Worm (Caenorhabditis elegans) whole organism, L2 larva: ENCODE measurements around the gene enu-3.5.

Source experiments
- C34F6.9 ChIP-seq: fragments of 150-350 bp; optimal IDR thresholded peaks from 2 replicates; lab custom pipeline; 2014; ENCODE audit warnings: missing biosample characterization, missing genetic modification characterization
- F13H6.1 ChIP-seq: sonication (generic microtip); optimal IDR thresholded peaks from 2 replicates; lab custom pipeline; 2016; ENCODE audit warnings: missing genetic modification characterization, missing compliant biosample characterization
- R02D3.7 ChIP-seq: fragments of 150-350 bp; optimal IDR thresholded peaks from 2 replicates; lab custom pipeline; 2014; ENCODE audit warnings: missing biosample characterization, missing genetic modification characterization
- Y55F3AM.14 ChIP-seq: fragments of 200-800 bp; sonication (Bioruptor generic); optimal IDR thresholded peaks from 2 replicates; lab custom pipeline; 2018; ENCODE audit warnings: mild to moderate bottlenecking, missing genetic modification characterization, missing compliant biosample characterization
- ZK546.5 ChIP-seq: sonication (generic microtip); optimal IDR thresholded peaks from 2 replicates; lab custom pipeline; 2017; ENCODE audit warnings: missing biosample characterization, missing genetic modification characterization
- alr-1 ChIP-seq: fragments of 150-350 bp; optimal IDR thresholded peaks from 2 replicates; lab custom pipeline; 2014; ENCODE audit warnings: missing biosample characterization, missing genetic modification characterization
- aly-2 ChIP-seq: fragments of 150-350 bp; optimal IDR thresholded peaks from 2 replicates; lab custom pipeline; 2014; ENCODE audit warnings: missing biosample characterization, missing genetic modification characterization
- ama-1 ChIP-seq: fragments of 150-350 bp; optimal IDR thresholded peaks from 2 replicates; lab custom pipeline; 2018; ENCODE audit warnings: inconsistent platforms
- blmp-1 ChIP-seq: sonication (generic microtip); optimal IDR thresholded peaks from 2 replicates; lab custom pipeline; 2017; ENCODE audit warnings: missing genetic modification characterization, mild to moderate bottlenecking, missing compliant biosample characterization, antibody characterized with exemption, moderate library complexity; ENCODE audit not compliant: insufficient read depth
- ceh-16 ChIP-seq: fragments of 150-350 bp; optimal IDR thresholded peaks from 2 replicates; lab custom pipeline; 2014; ENCODE audit warnings: missing biosample characterization, missing genetic modification characterization
- ceh-82 ChIP-seq: fragments of 150-350 bp; optimal IDR thresholded peaks from 2 replicates; lab custom pipeline; 2014; ENCODE audit warnings: missing biosample characterization, missing genetic modification characterization
- crh-2 ChIP-seq: sonication (generic microtip); optimal IDR thresholded peaks from 2 replicates; lab custom pipeline; 2017; ENCODE audit warnings: missing biosample characterization, missing genetic modification characterization
- dmd-4 ChIP-seq: sonication (generic microtip); optimal IDR thresholded peaks from 2 replicates; lab custom pipeline; 2017; ENCODE audit warnings: missing biosample characterization, missing genetic modification characterization
- egl-27 ChIP-seq: sonication (generic microtip); optimal IDR thresholded peaks from 3 replicates; lab custom pipeline; 2017; ENCODE audit warnings: missing biosample characterization, missing genetic modification reagents, missing genetic modification characterization
- elt-1 ChIP-seq: fragments of 150-350 bp; optimal IDR thresholded peaks from 2 replicates; lab custom pipeline; 2014; ENCODE audit warnings: missing biosample characterization, missing genetic modification characterization
- elt-3 ChIP-seq: sonication (generic microtip); optimal IDR thresholded peaks from 2 replicates; lab custom pipeline; 2017; ENCODE audit warnings: missing biosample characterization, missing genetic modification characterization
- fos-1 ChIP-seq: fragments of 150-350 bp; optimal IDR thresholded peaks from 2 replicates; lab custom pipeline; 2014; ENCODE audit warnings: missing biosample characterization, missing genetic modification characterization
- gmeb-1 ChIP-seq: fragments of 150-350 bp; optimal IDR thresholded peaks from 2 replicates; lab custom pipeline; 2014; ENCODE audit warnings: missing biosample characterization, missing genetic modification characterization
- lin-11 ChIP-seq: fragments of 150-350 bp; sonication (generic microtip); optimal IDR thresholded peaks from 2 replicates; lab custom pipeline; 2014; ENCODE audit warnings: missing biosample characterization, missing genetic modification characterization, inconsistent platforms, mixed read lengths
- lin-13 ChIP-seq: fragments of 150-350 bp; optimal IDR thresholded peaks from 2 replicates; lab custom pipeline; 2014; ENCODE audit warnings: missing biosample characterization, missing genetic modification reagents, missing genetic modification characterization
- lin-39 ChIP-seq: fragments of 150-350 bp; optimal IDR thresholded peaks from 2 replicates; lab custom pipeline; 2014; ENCODE audit warnings: missing biosample characterization, missing genetic modification reagents, missing genetic modification characterization
- lsy-2 ChIP-seq, 2 experiments: fragments of 150-350 bp in 1 of 2; sonication (generic microtip) in 1 of 2; optimal IDR thresholded peaks; 2 replicates each; lab custom pipeline; 2014 to 2017; ENCODE audit warnings: missing biosample characterization in 2 of 2, missing genetic modification characterization in 2 of 2
- mab-5 ChIP-seq: fragments of 150-350 bp; optimal IDR thresholded peaks from 2 replicates; lab custom pipeline; 2014; ENCODE audit warnings: missing biosample characterization, missing genetic modification characterization
- mbf-1 ChIP-seq: sonication (generic microtip); optimal IDR thresholded peaks from 2 replicates; lab custom pipeline; 2017; ENCODE audit warnings: missing biosample characterization, missing genetic modification characterization
- mdl-1 ChIP-seq, 2 experiments: fragments of 150-350 bp in 1 of 2; sonication (generic microtip) in 1 of 2; optimal IDR thresholded peaks; 2 replicates each; lab custom pipeline; 2017; ENCODE audit warnings: missing biosample characterization in 2 of 2, missing genetic modification characterization in 2 of 2
- nhr-10 ChIP-seq: sonication (generic microtip); optimal IDR thresholded peaks from 2 replicates; lab custom pipeline; 2017; ENCODE audit warnings: missing biosample characterization, missing genetic modification characterization
- nhr-11 ChIP-seq: fragments of 150-350 bp; optimal IDR thresholded peaks from 2 replicates; lab custom pipeline; 2014; ENCODE audit warnings: missing biosample characterization, missing genetic modification characterization
- nhr-12 ChIP-seq: fragments of 150-350 bp; optimal IDR thresholded peaks from 2 replicates; lab custom pipeline; 2014; ENCODE audit warnings: missing biosample characterization, missing genetic modification characterization
- nhr-129 ChIP-seq: fragments of 150-350 bp; optimal IDR thresholded peaks from 2 replicates; lab custom pipeline; 2014; ENCODE audit warnings: missing biosample characterization, missing genetic modification characterization
- nhr-21 ChIP-seq: fragments of 150-350 bp; optimal IDR thresholded peaks from 2 replicates; lab custom pipeline; 2014; ENCODE audit warnings: missing biosample characterization, missing genetic modification characterization
- nhr-23 ChIP-seq: fragments of 150-350 bp; optimal IDR thresholded peaks from 2 replicates; lab custom pipeline; 2014; ENCODE audit warnings: missing biosample characterization, missing genetic modification reagents, missing genetic modification characterization
- nhr-237 ChIP-seq: fragments of 150-350 bp; optimal IDR thresholded peaks from 2 replicates; lab custom pipeline; 2014; ENCODE audit warnings: missing biosample characterization, missing genetic modification characterization
- nhr-25 ChIP-seq: fragments of 150-350 bp; sonication (generic microtip); optimal IDR thresholded peaks from 3 replicates; lab custom pipeline; 2014; ENCODE audit warnings: missing biosample characterization, missing genetic modification characterization
- nhr-6 ChIP-seq: fragments of 150-350 bp; optimal IDR thresholded peaks from 2 replicates; lab custom pipeline; 2014; ENCODE audit warnings: missing biosample characterization, missing genetic modification characterization
- nhr-77 ChIP-seq: fragments of 150-350 bp; optimal IDR thresholded peaks from 2 replicates; lab custom pipeline; 2014; ENCODE audit warnings: missing biosample characterization, missing genetic modification characterization
- peb-1 ChIP-seq: fragments of 150-350 bp; optimal IDR thresholded peaks from 2 replicates; lab custom pipeline; 2014; ENCODE audit warnings: missing biosample characterization, missing genetic modification characterization
- sem-4 ChIP-seq: fragments of 150-350 bp; optimal IDR thresholded peaks from 2 replicates; lab custom pipeline; 2014; ENCODE audit warnings: missing biosample characterization, missing genetic modification reagents, missing genetic modification characterization
- skn-1 ChIP-seq: sonication (generic microtip); optimal IDR thresholded peaks from 2 replicates; lab custom pipeline; 2017; ENCODE audit warnings: missing biosample characterization, missing genetic modification characterization
- sma-3 ChIP-seq: sonication (generic microtip); optimal IDR thresholded peaks from 2 replicates; lab custom pipeline; 2016; ENCODE audit warnings: missing genetic modification reagents, missing genetic modification characterization, missing compliant biosample characterization
- sma-9 ChIP-seq, 2 experiments: fragments of 150-350 bp in 1 of 2; sonication (generic microtip) in 1 of 2; optimal IDR thresholded peaks; 2 replicates each; lab custom pipeline; 2014 to 2016; ENCODE audit warnings: missing genetic modification characterization in 2 of 2, mild to moderate bottlenecking in 1 of 2, missing biosample characterization in 1 of 2, missing compliant biosample characterization in 1 of 2, missing genetic modification reagents in 1 of 2, moderate library complexity in 1 of 2
- snpc-4 ChIP-seq: fragments of 150-350 bp; optimal IDR thresholded peaks from 2 replicates; lab custom pipeline; 2014; ENCODE audit warnings: missing biosample characterization, missing genetic modification characterization
- unc-39 ChIP-seq: fragments of 150-350 bp; optimal IDR thresholded peaks from 2 replicates; lab custom pipeline; 2014; ENCODE audit warnings: missing biosample characterization, missing genetic modification characterization
- unc-55 ChIP-seq: fragments of 150-350 bp; sonication (generic microtip); optimal IDR thresholded peaks from 3 replicates; lab custom pipeline; 2014; ENCODE audit warnings: missing biosample characterization, missing genetic modification reagents, missing genetic modification characterization
- unc-62 ChIP-seq: fragments of 150-350 bp; optimal IDR thresholded peaks from 2 replicates; lab custom pipeline; 2014; ENCODE audit warnings: missing biosample characterization, missing genetic modification reagents, missing genetic modification characterization
- zag-1 ChIP-seq: fragments of 150-350 bp; optimal IDR thresholded peaks from 2 replicates; lab custom pipeline; 2014; ENCODE audit warnings: missing biosample characterization, missing genetic modification characterization
- ztf-1 ChIP-seq: fragments of 200-800 bp; sonication (Bioruptor generic); conservative IDR thresholded peaks from 2 replicates; pipeline ENCODE4 v1.3.6; 2022; ENCODE audit warnings: missing genetic modification characterization, missing compliant biosample characterization
- ztf-11 ChIP-seq: sonication (generic microtip); optimal IDR thresholded peaks from 2 replicates; lab custom pipeline; 2017; ENCODE audit warnings: missing biosample characterization, missing genetic modification characterization
- ztf-4 ChIP-seq: fragments of 150-350 bp; optimal IDR thresholded peaks from 2 replicates; lab custom pipeline; 2014; ENCODE audit warnings: missing biosample characterization, missing genetic modification characterization

Gene enu-3.5

DNA sequence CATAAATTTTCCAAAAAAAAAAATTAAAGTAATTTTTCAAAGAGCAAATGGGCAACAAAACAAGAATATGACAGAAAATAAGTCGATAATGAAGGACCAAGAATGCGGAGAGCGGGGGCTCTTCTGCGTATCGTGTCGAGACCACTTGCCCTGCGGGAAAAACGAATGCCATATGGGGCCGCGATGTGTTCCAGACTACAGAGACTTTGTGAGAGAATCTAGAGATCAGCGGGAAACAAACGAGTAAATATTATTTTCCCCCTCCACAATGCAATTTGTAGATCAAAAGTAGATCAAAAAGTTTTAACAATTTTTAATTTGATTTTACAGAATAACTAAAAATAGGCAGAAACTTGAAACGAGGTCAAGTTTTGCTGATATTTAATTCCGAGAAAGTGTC is 37.8 kb upstream of the enu-3.5 start:
- TF ChIP-seq nhr-11 (tag; lab: Kevin White, UChicago) (no peak), blmp-1 (tag; lab: Kevin White, UChicago) (no peak), nhr-23 (tag; lab: Kevin White, UChicago) (no peak), F13H6.1 (tag; lab: Kevin White, UChicago) (no peak), nhr-12 (tag; lab: Kevin White, UChicago) (no peak), ZK546.5 (tag; lab: Kevin White, UChicago) (no peak), lin-11 (tag; lab: Kevin White, UChicago) (no peak), Y55F3AM.14 (GFP tag; lab: Kevin White, UChicago) (no peak), nhr-21 (tag; lab: Kevin White, UChicago) (no peak), unc-62 (GFP tag; lab: Kevin White, UChicago) (no peak), ceh-82 (no peak), R02D3.7 (tag; lab: Kevin White, UChicago) (no peak), C34F6.9 (tag; lab: Kevin White, UChicago) (no peak), egl-27 (tag; lab: Kevin White, UChicago) (no peak)

DNA sequence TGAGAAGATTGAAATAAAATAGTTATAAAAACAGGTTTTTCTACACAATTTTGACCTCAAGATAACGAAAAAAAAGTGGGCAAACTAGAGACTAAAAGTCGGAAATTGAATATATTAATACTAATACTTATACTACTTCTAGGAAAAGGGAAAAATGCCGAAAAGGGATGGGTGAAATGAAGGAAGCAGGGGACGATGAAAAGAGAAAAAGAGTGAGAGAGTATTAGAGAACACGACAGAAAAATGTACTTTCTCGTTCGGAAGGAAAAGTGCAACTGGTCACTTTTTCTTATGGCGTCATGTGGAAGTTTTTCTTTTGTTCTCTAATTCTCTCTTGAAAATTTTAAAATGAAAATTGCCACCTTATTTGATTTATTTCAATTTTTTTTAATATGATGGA is 36.7 kb upstream of the enu-3.5 start:
- TF ChIP-seq zag-1 (tag; lab: Kevin White, UChicago) (peak; percentile 41), C34F6.9 (tag; lab: Kevin White, UChicago) (peak; percentile 80), elt-1 (tag; lab: Kevin White, UChicago) (no peak), nhr-10 (tag; lab: Kevin White, UChicago) (no peak), dmd-4 (tag; lab: Kevin White, UChicago) (no peak), lin-11 (tag; lab: Kevin White, UChicago) (no peak), nhr-25 (tag; lab: Kevin White, UChicago) (peak; percentile 44), egl-27 (tag; lab: Kevin White, UChicago) (peak; percentile 88), gmeb-1 (tag; lab: Kevin White, UChicago) (peak; percentile 2), nhr-77 (tag; lab: Kevin White, UChicago) (no peak), unc-39 (tag; lab: Kevin White, UChicago) (no peak), elt-3 (tag; lab: Kevin White, UChicago) (no peak), ztf-1 (GFP tag; lab: Robert Waterston, UW) (no peak), mdl-1 (tag; optimal IDR thresholded peaks at IDR 0.05; lab: Kevin White, UChicago) (peak; percentile 40 to 83), mab-5 (tag; lab: Kevin White, UChicago) (peak; percentile 38), alr-1 (no peak), nhr-12 (tag; lab: Kevin White, UChicago) (no peak), sma-9 (GFP tag; optimal IDR thresholded peaks at IDR 0.05; lab: Kevin White, UChicago) (peak; percentile 99), sma-9 (tag; optimal IDR thresholded peaks at IDR 0.05; lab: Kevin White, UChicago) (no peak), nhr-129 (no peak), ceh-16 (tag; lab: Kevin White, UChicago) (peak; percentile 23), ceh-82 (no peak), ztf-11 (no peak), ama-1 (no peak), lin-13 (peak; percentile 69), crh-2 (tag; lab: Kevin White, UChicago) (peak; percentile 82), skn-1 (tag; lab: Kevin White, UChicago) (peak; percentile 47), snpc-4 (tag; lab: Kevin White, UChicago) (no peak), nhr-21 (tag; lab: Kevin White, UChicago) (peak; percentile 90), Y55F3AM.14 (GFP tag; lab: Kevin White, UChicago) (peak; percentile 64), ZK546.5 (tag; lab: Kevin White, UChicago) (no peak), nhr-237 (no peak), unc-55 (GFP tag; lab: Kevin White, UChicago) (peak; percentile 79), peb-1 (tag; lab: Kevin White, UChicago) (no peak), nhr-11 (tag; lab: Kevin White, UChicago) (no peak), aly-2 (tag; lab: Kevin White, UChicago) (no peak), nhr-23 (tag; lab: Kevin White, UChicago) (no peak), mbf-1 (tag; lab: Kevin White, UChicago) (no peak), fos-1 (tag; lab: Kevin White, UChicago) (peak; percentile 95), lin-39 (tag; lab: Kevin White, UChicago) (no peak), sma-3 (peak; percentile 74), unc-62 (GFP tag; lab: Kevin White, UChicago) (no peak), lsy-2 (tag; optimal IDR thresholded peaks at IDR 0.05; lab: Kevin White, UChicago) (peak; percentile 29 to 88), blmp-1 (tag; lab: Kevin White, UChicago) (peak; percentile 96), ztf-4 (tag; lab: Kevin White, UChicago) (peak; percentile 13), sem-4 (tag; lab: Kevin White, UChicago) (peak; percentile 97), R02D3.7 (tag; lab: Kevin White, UChicago) (no peak), F13H6.1 (tag; lab: Kevin White, UChicago) (peak; percentile 99), nhr-6 (peak; percentile 62)
- TF ChIP-seq, all 48 proteins: peak for 23
